Worm (Caenorhabditis elegans) whole organism, L3 larva: ENCODE data around the gene E02C12.9.

ENCODE experiments used
- R02D3.7 ChIP-seq: fragments of 150-350 bp; optimal IDR thresholded peaks from 2 replicates; lab custom pipeline; 2014; ENCODE audit warnings: missing biosample characterization, missing genetic modification characterization
- elt-3 ChIP-seq, 3 experiments: fragments of 150-350 bp in 1 of 3; sonication (generic microtip) in 2 of 3; optimal IDR thresholded peaks; 2 replicates in 2 of 3; 4 replicates in 1 of 3; lab custom pipeline; 2014 to 2017; ENCODE audit warnings: missing biosample characterization in 3 of 3, missing genetic modification characterization in 3 of 3
- nhr-11 ChIP-seq: fragments of 150-350 bp; optimal IDR thresholded peaks from 2 replicates; lab custom pipeline; 2014; ENCODE audit warnings: missing biosample characterization, missing genetic modification characterization
- nhr-67 ChIP-seq: fragments of 150-350 bp; optimal IDR thresholded peaks from 2 replicates; lab custom pipeline; 2014; ENCODE audit warnings: missing biosample characterization, missing genetic modification characterization
- pqm-1 ChIP-seq: fragments of 150-350 bp; optimal IDR thresholded peaks from 2 replicates; lab custom pipeline; 2017; ENCODE audit warnings: missing biosample characterization, missing genetic modification characterization, inconsistent platforms
- unc-39 ChIP-seq: sonication (generic microtip); optimal IDR thresholded peaks from 4 replicates; lab custom pipeline; 2017; ENCODE audit warnings: missing biosample characterization, missing genetic modification characterization

DNA sequence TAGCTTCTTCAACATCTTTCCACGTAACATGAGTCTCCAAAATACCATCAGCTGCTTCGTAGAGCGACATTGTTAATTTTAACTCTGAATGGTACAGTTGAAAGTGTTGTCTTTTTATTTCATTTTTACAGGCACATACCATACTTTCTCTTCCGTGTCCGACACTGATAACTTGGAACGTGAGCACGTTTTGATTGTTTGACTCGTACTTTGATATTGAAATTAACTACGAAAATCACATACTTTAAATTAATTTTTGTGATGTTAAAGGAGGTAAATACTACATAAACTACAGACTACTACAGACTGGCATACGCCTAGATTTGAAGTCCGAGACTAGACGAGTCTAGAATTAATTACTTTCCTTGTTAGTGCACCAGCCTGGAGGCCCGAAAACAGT lies 3.1 kb upstream of the E02C12.9 start, which contains the start of gene E02C12.10:
- no peak for TF ChIP-seq pqm-1
- no peak for TF ChIP-seq nhr-67
- TF ChIP-seq elt-3 (tag; optimal IDR thresholded peaks at IDR 0.05; lab: Kevin White, UChicago): no peak
- no peak for TF ChIP-seq unc-39 (tag; lab: Kevin White, UChicago)
- TF ChIP-seq R02D3.7 (tag; lab: Kevin White, UChicago): no peak
- no peak for TF ChIP-seq nhr-11
